Fruit fly (Drosophila melanogaster) whole organism, adult: ENCODE data around the gene plh.

Source experiments
- CG11617 ChIP-seq: fragments of 200-800 bp; sonication (Bioruptor generic); optimal IDR thresholded peaks from 2 replicates; lab custom pipeline; 2017; ENCODE audit warnings: mild to moderate bottlenecking, missing biosample characterization, missing genetic modification reagents, missing genetic modification characterization
- CG12768 ChIP-seq: fragments of 200-800 bp; sonication (Bioruptor generic); optimal IDR thresholded peaks from 2 replicates; lab custom pipeline; 2017; ENCODE audit warnings: missing biosample characterization, missing genetic modification characterization, mild to moderate bottlenecking, moderate library complexity, missing genetic modification reagents
- CG14711 ChIP-seq: fragments of 200-800 bp; sonication (Bioruptor generic); optimal IDR thresholded peaks from 2 replicates; lab custom pipeline; 2018; ENCODE audit warnings: missing biosample characterization, mild to moderate bottlenecking, missing genetic modification characterization, moderate library complexity
- CG1620 ChIP-seq: fragments of 200-800 bp; sonication (Bioruptor generic); optimal IDR thresholded peaks from 2 replicates; lab custom pipeline; 2016; ENCODE audit warnings: missing biosample characterization, missing genetic modification characterization
- CG33017 ChIP-seq: fragments of 200-800 bp; sonication (Bioruptor generic); optimal IDR thresholded peaks from 2 replicates; lab custom pipeline; 2018; ENCODE audit warnings: missing biosample characterization, mild to moderate bottlenecking, missing genetic modification characterization, moderate library complexity
- CG5204 ChIP-seq: fragments of 200-800 bp; sonication (Bioruptor generic); optimal IDR thresholded peaks from 2 replicates; lab custom pipeline; 2016; ENCODE audit warnings: missing biosample characterization, missing genetic modification characterization
- CG7045 ChIP-seq: fragments of 200-800 bp; sonication (Bioruptor generic); optimal IDR thresholded peaks from 2 replicates; lab custom pipeline; 2017; ENCODE audit warnings: missing biosample characterization, mild to moderate bottlenecking, missing genetic modification characterization
- CG7101 ChIP-seq: fragments of 200-800 bp; sonication (Bioruptor generic); optimal IDR thresholded peaks from 2 replicates; lab custom pipeline; 2018; ENCODE audit warnings: missing biosample characterization, mild to moderate bottlenecking, missing genetic modification characterization, moderate library complexity
- Clk ChIP-seq: fragments of 200-800 bp; sonication (Bioruptor generic); optimal IDR thresholded peaks from 2 replicates; lab custom pipeline; 2017; ENCODE audit warnings: missing biosample characterization, missing genetic modification characterization
- Crg-1 ChIP-seq: fragments of 200-800 bp; sonication (Bioruptor generic); optimal IDR thresholded peaks from 2 replicates; lab custom pipeline; 2016; ENCODE audit warnings: missing biosample characterization, missing genetic modification characterization
- Hr96 ChIP-seq: fragments of 200-800 bp; sonication (Bioruptor generic); optimal IDR thresholded peaks from 2 replicates; lab custom pipeline; 2016; ENCODE audit warnings: missing biosample characterization, missing genetic modification characterization
- Mnt ChIP-seq: fragments of 200-800 bp; sonication (Bioruptor generic); optimal IDR thresholded peaks from 2 replicates; lab custom pipeline; 2016; ENCODE audit warnings: missing biosample characterization, mild to moderate bottlenecking, missing genetic modification characterization
- bab1 ChIP-seq: fragments of 200-800 bp; sonication (Bioruptor generic); optimal IDR thresholded peaks from 3 replicates; lab custom pipeline; 2019; ENCODE audit warnings: missing biosample characterization, mild to moderate bottlenecking, missing genetic modification characterization, moderate library complexity
- cic ChIP-seq: fragments of 200-800 bp; sonication (Bioruptor generic); optimal IDR thresholded peaks from 2 replicates; lab custom pipeline; 2017; ENCODE audit warnings: missing biosample characterization, mild to moderate bottlenecking, missing genetic modification characterization, moderate library complexity
- cnc ChIP-seq, 2 experiments: fragments of >200 bp; optimal IDR thresholded peaks; 2 replicates each; lab custom pipeline; 2017
- kay ChIP-seq: fragments of 200-800 bp; sonication (Bioruptor generic); peaks from one replicate; lab custom pipeline; 2016; ENCODE audit warnings: missing biosample characterization, missing genetic modification characterization, borderline replicate concordance
- ovo ChIP-seq: fragments of 200-800 bp; sonication (Bioruptor generic); optimal IDR thresholded peaks from 2 replicates; lab custom pipeline; 2016; ENCODE audit warnings: missing biosample characterization, missing genetic modification characterization
- pad ChIP-seq: fragments of 200-800 bp; sonication (Bioruptor generic); optimal IDR thresholded peaks from 3 replicates; lab custom pipeline; 2017; ENCODE audit warnings: missing biosample characterization, missing genetic modification characterization, mild to moderate bottlenecking, moderate library complexity, missing genetic modification reagents
- tj ChIP-seq: fragments of 200-800 bp; sonication (Bioruptor generic); optimal IDR thresholded peaks from 3 replicates; lab custom pipeline; 2017; ENCODE audit warnings: missing biosample characterization, mild to moderate bottlenecking, missing genetic modification characterization, moderate library complexity
- toe ChIP-seq: fragments of 200-800 bp; sonication (Bioruptor generic); optimal IDR thresholded peaks from 2 replicates; lab custom pipeline; 2016; ENCODE audit warnings: missing biosample characterization, missing genetic modification characterization

Gene plh

DNA sequence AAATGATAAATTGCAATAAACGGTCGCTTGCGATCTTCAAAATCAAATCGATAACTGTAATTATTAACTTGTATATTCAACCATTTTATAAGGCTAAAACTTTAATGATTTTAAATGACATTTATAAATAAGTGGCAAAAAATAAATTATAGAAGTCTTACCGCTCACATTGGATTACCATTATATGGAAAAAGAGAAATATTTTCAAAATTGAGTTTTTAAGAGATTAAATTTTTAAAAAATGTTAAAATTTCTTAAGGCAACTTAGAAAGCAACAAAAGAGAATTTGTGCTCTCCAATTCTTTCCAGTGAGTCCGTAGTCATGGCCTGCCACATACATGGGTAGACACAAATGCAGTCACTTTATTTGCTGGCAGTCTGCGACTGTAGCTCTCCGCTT lies 42.0 kb upstream of the plh start:
- TF ChIP-seq CG1620 (GFP tag; lab: Kevin White, UChicago) (no peak), CG33017 (no peak), Hr96 (no peak), kay (GFP tag; lab: Kevin White, UChicago) (no peak), CG5204 (GFP tag; lab: Kevin White, UChicago) (no peak), cnc (optimal IDR thresholded peaks at IDR 0.05; lab: Kevin White, UChicago) (no peak), cic (no peak), CG14711 (tag; lab: Kevin White, UChicago) (no peak), bab1 (no peak), Clk (GFP tag; lab: Kevin White, UChicago) (no peak), CG11617 (GFP tag; lab: Kevin White, UChicago) (no peak), tj (no peak), CG7101 (no peak), toe (GFP tag; lab: Kevin White, UChicago) (no peak), pad (GFP tag; lab: Kevin White, UChicago) (no peak), ovo (GFP tag; lab: Kevin White, UChicago) (no peak), CG12768 (no peak)

DNA sequence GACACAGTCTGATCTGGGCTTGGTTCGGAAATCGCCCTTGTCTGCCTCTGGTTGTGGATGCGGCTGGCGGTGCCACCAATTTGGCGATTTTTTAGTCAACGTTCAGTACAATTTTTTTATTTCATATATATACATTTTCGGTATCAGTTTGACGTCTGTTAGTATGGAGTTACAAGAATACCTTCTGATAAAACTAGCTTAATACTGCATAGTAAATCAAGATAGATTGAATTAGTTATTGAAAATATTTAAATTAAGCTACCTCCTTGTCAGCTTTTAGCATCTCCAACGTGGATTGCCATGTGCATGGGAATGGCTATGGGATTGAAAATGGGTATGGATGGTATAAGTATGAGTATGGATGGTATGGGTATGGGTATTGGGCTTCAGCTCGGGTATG lies 34.3 kb upstream of the plh start:
- no peak for TF ChIP-seq ovo (GFP tag; lab: Kevin White, UChicago)
- no peak for TF ChIP-seq cic
- no peak for TF ChIP-seq toe (GFP tag; lab: Kevin White, UChicago)
- no peak for TF ChIP-seq Clk (GFP tag; lab: Kevin White, UChicago)

DNA sequence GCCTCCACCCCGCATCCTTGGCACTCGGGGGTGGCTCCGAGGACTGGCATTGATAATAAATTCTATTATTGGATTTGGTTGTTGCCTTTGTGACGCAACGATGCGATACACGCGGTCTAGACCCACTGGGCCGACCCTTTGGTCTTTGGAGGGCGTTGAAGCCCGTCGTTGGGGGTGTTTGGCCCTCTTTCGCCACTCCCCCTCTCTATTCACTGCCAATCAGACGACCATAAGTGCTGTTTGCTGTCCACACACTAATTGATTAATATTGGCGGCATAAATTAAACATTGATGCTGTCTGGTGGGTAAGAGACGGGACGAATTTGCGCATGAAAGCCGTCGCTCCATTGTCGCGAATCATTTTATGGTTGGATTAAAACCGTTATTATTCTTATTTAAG lies 33.1 kb upstream of the plh start:
- no peak for TF ChIP-seq kay (GFP tag; lab: Kevin White, UChicago)
- TF ChIP-seq tj, result no peak
- TF ChIP-seq cic, result no peak
- no peak for TF ChIP-seq Crg-1
- no peak for TF ChIP-seq CG1620 (GFP tag; lab: Kevin White, UChicago)
- no peak for TF ChIP-seq CG33017
- no peak for TF ChIP-seq bab1
- no peak for TF ChIP-seq ovo (GFP tag; lab: Kevin White, UChicago)
- TF ChIP-seq toe (GFP tag; lab: Kevin White, UChicago), result no peak
- TF ChIP-seq Hr96, result no peak
- no peak for TF ChIP-seq cnc (optimal IDR thresholded peaks at IDR 0.05; lab: Kevin White, UChicago)
- no peak for TF ChIP-seq Clk (GFP tag; lab: Kevin White, UChicago)
- TF ChIP-seq pad (GFP tag; lab: Kevin White, UChicago), result no peak
- TF ChIP-seq CG14711 (tag; lab: Kevin White, UChicago), result no peak
- TF ChIP-seq CG7101, result no peak

DNA sequence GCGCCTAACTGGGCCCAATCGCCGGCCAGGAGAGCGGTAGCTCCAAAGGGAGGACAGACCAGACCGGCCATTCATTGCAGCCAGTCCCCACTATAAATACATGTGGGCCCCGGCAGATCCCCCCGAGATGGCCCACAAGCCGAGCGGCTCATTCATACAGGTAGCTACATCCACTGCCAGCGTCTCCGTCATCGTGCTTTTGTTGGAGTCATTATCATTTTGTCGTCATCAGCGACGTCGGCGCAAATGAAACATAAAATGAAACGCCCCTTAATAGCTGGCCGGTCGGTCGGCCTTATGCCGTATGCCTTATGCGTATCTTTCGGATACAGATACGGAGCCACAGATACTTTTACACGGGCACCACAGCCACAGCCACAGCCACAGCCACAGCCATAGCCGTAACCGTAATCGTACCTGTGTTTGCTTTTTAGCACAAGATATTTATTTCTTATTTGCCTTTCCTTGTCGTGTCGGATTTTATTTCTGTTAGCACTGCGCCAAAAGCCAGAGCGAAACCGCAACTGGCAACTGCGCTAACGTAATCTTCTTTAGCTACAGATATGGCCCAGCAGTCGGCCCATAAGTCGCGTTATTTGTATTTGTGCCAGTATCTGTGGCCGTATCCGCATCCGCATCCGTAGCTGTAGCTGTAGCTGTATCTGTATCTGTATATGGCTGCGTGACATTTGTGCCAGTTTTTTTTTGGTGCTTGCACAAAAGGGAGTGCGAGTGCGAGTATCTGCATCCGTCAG lies 32.3 kb upstream of the plh start:
- peak; percentile 38 for TF ChIP-seq CG5204 (GFP tag; lab: Kevin White, UChicago)
- TF ChIP-seq CG7101, result peak; percentile 3
- peak; percentile 25 for TF ChIP-seq tj
- TF ChIP-seq ovo (GFP tag; lab: Kevin White, UChicago), result peak; percentile 47
- no peak for TF ChIP-seq CG14711 (tag; lab: Kevin White, UChicago)
- TF ChIP-seq CG1620 (GFP tag; lab: Kevin White, UChicago), result no peak
- peak; percentile 38 for TF ChIP-seq Crg-1
- no peak for TF ChIP-seq kay (GFP tag; lab: Kevin White, UChicago)
- peak; percentile 50 for TF ChIP-seq Clk (GFP tag; lab: Kevin White, UChicago)
- TF ChIP-seq CG33017, result no peak
- peak; percentile 46 for TF ChIP-seq pad (GFP tag; lab: Kevin White, UChicago)
- TF ChIP-seq CG12768, result peak; percentile 30
- TF ChIP-seq CG7045 (GFP tag; lab: Kevin White, UChicago), result peak; percentile 87
- no peak for TF ChIP-seq bab1
- peak; percentile 74 for TF ChIP-seq CG11617 (GFP tag; lab: Kevin White, UChicago)
- TF ChIP-seq cic, result peak; percentile 57
- TF ChIP-seq Mnt, result no peak
- TF ChIP-seq Hr96, result peak; percentile 52
- TF ChIP-seq cnc (optimal IDR thresholded peaks at IDR 0.05; lab: Kevin White, UChicago), result no peak
- peak; percentile 20 for TF ChIP-seq toe (GFP tag; lab: Kevin White, UChicago)

DNA sequence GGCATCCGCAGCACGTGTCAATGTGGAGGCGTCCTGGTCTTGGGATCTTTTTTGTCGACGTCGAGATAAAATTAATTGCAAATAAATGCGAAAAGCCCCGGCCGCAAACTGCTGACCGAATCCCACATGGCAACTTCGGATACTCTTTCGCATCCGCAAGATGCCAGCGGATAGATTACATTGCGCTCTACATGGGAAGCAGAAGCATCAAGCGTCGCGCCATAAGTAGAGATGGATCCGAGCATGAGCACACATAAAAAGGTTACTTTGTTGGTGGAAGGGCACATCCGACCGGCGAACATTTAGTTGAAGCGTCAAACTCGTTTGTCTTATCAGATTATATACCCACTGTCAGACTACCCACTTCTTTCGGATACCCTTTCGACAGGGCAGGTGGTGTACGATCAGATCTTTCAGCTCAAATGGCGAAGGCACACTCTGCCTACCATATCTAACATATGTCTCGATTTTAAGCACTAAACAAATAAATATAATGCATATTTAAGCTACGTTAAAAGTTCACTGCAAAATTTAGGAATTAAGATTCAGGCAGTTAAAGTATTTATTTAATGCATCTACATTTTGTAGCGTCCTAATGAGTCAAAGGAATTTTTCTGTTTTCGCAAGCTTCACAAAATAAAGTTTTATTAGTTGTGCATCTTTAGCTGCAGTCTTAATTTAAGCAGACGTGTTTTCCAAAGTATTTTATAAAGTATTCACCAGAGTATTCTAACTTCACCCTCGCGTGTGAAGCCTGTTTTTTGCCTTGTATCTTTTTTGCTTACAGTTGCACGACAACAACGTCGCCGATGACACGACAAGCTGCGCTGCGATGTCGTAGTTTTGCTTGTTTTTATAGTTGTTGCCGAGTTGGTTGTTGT lies 31.5 kb upstream of the plh start:
- TF ChIP-seq CG12768, result no peak
- TF ChIP-seq kay (GFP tag; lab: Kevin White, UChicago), result peak; percentile 83

DNA sequence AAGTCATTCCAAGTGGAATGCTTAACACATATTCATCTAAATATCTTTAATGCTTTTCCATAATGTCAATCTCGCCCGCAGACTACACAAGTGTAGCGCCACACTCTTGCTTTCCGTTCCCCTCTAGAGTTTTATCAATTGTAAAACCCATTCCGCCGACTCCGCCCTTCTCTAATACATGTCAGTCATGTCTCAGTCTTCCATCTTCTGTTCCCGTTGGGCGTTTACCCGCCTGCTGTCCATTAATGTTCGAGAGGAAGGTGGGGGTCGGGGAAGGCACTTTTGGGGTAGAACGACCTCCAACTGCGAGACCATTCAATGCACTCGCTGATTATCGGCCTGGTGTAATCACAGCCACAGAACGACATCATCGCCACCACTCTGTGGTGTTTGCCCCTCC lies 30.6 kb upstream of the plh start:
- TF ChIP-seq CG5204 (GFP tag; lab: Kevin White, UChicago) (no peak), CG7045 (GFP tag; lab: Kevin White, UChicago) (no peak), CG1620 (GFP tag; lab: Kevin White, UChicago) (no peak), kay (GFP tag; lab: Kevin White, UChicago) (no peak), cic (no peak), toe (GFP tag; lab: Kevin White, UChicago) (no peak), Hr96 (no peak), CG7101 (no peak), ovo (GFP tag; lab: Kevin White, UChicago) (no peak), CG12768 (no peak), CG14711 (tag; lab: Kevin White, UChicago) (no peak), Mnt (no peak), cnc (optimal IDR thresholded peaks at IDR 0.05; lab: Kevin White, UChicago) (no peak), CG11617 (GFP tag; lab: Kevin White, UChicago) (no peak), Clk (GFP tag; lab: Kevin White, UChicago) (no peak), CG33017 (no peak), pad (GFP tag; lab: Kevin White, UChicago) (no peak), Crg-1 (no peak), tj (no peak), bab1 (no peak)
